Fruit fly (Drosophila melanogaster) whole organism, prepupa: ENCODE results near the gene CG9154.

Experiments used
- Blimp-1 ChIP-seq: fragments of 200-800 bp; sonication (Bioruptor generic); optimal IDR thresholded peaks from 3 replicates; lab custom pipeline; 2017; ENCODE audit warnings: missing biosample characterization, missing genetic modification characterization, mild to moderate bottlenecking, moderate library complexity, missing genetic modification reagents
- CG10631 ChIP-seq: fragments of 200-800 bp; sonication (Bioruptor generic); optimal IDR thresholded peaks from 2 replicates; lab custom pipeline; 2016; ENCODE audit warnings: missing biosample characterization, missing genetic modification characterization
- CG1621 ChIP-seq: fragments of 200-800 bp; sonication (Bioruptor generic); optimal IDR thresholded peaks from 3 replicates; lab custom pipeline; 2018; ENCODE audit warnings: missing biosample characterization, mild to moderate bottlenecking, missing genetic modification characterization
- CG34406 ChIP-seq: fragments of 200-800 bp; sonication (Bioruptor generic); optimal IDR thresholded peaks from 3 replicates; lab custom pipeline; 2016; ENCODE audit warnings: missing biosample characterization, missing genetic modification characterization
- CG6854 ChIP-seq: fragments of 200-800 bp; sonication (Bioruptor generic); optimal IDR thresholded peaks from 2 replicates; lab custom pipeline; 2017; ENCODE audit warnings: missing biosample characterization, mild to moderate bottlenecking, missing genetic modification characterization
- OdsH ChIP-seq: fragments of 200-800 bp; sonication (Bioruptor generic); optimal IDR thresholded peaks from 3 replicates; lab custom pipeline; 2016; ENCODE audit warnings: missing biosample characterization, missing genetic modification characterization
- achi ChIP-seq: fragments of 200-800 bp; sonication (Bioruptor generic); optimal IDR thresholded peaks from 3 replicates; lab custom pipeline; 2016; ENCODE audit warnings: missing biosample characterization, missing genetic modification characterization
- eg ChIP-seq: fragments of 200-800 bp; sonication (Bioruptor generic); IDR thresholded peaks from 3 replicates; pipeline ENCODE4 v1.3.6; 2022; ENCODE audit warnings: missing biosample characterization, missing genetic modification characterization
- fd85E ChIP-seq: fragments of 200-800 bp; sonication (Bioruptor generic); optimal IDR thresholded peaks from 3 replicates; lab custom pipeline; 2016; ENCODE audit warnings: missing biosample characterization, missing genetic modification characterization
- spab ChIP-seq: fragments of 200-800 bp; sonication (Bioruptor generic); optimal IDR thresholded peaks from 2 replicates; lab custom pipeline; 2017; ENCODE audit warnings: missing biosample characterization, mild to moderate bottlenecking, missing genetic modification characterization, missing genetic modification reagents

DNA sequence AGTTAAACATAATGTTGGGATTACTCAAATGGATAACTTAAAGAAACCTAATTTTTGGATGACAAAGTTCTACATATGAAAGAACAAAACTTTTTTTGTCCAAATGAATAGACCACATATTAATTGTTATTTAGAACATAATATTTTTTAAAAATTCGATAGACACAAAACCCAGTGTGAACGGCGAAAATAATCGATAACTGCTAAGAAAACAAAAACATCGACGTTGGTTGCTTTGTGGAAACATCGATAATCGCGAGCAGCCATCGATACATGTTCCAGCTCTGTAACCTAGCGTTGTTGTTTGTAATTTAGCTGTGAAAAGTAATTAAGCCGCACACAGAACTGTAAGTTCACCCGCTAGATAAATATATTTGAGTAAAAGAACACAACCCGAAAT is 19.9 kb downstream of the CG9154 start, which contains the start of gene CG9135:
- TF ChIP-seq eg (GFP tag; lab: Robert Waterston, UW), result no peak
- no peak for TF ChIP-seq CG1621 (tag; lab: Kevin White, UChicago)
- no peak for TF ChIP-seq Blimp-1 (GFP tag; lab: Kevin White, UChicago)
- TF ChIP-seq fd85E (GFP tag; lab: Kevin White, UChicago), result no peak
- no peak for TF ChIP-seq spab (GFP tag; lab: Kevin White, UChicago)
- TF ChIP-seq OdsH, result no peak
- TF ChIP-seq CG6854, result no peak
- no peak for TF ChIP-seq achi (GFP tag; lab: Kevin White, UChicago)
- no peak for TF ChIP-seq CG34406
- no peak for TF ChIP-seq CG10631 (GFP tag; lab: Kevin White, UChicago)
